Fruit fly (Drosophila melanogaster): ENCODE results near the gene LysX.

- TF ChIP-seq dac (GFP tag; optimal IDR thresholded peaks at IDR 0.05) (no peak), acj6 (GFP tag; optimal IDR thresholded peaks at IDR 0.05) (peak; percentile 39), Gug (GFP tag; IDR thresholded peaks at IDR 0.05) (no peak), Ets21C (GFP tag; optimal IDR thresholded peaks at IDR 0.05) (no peak), Sox14 (GFP tag; optimal IDR thresholded peaks at IDR 0.05) (peak; percentile 12), Ets96B (tag; optimal IDR thresholded peaks at IDR 0.05) (peak; percentile 50), CG11294 (GFP tag; IDR thresholded peaks at IDR 0.05) (no peak), esn (GFP tag; optimal IDR thresholded peaks at IDR 0.05) (peak; percentile 51), Eip93F (GFP tag; optimal IDR thresholded peaks at IDR 0.05) (no peak), CG8319 (GFP tag; optimal IDR thresholded peaks at IDR 0.05) (no peak), CG8632 (GFP tag; optimal IDR thresholded peaks at IDR 0.05) (peak; percentile 15), topi (GFP tag; optimal IDR thresholded peaks at IDR 0.05) (peak; percentile 45), achi (GFP tag; optimal IDR thresholded peaks at IDR 0.05) (peak; percentile 45)
Observed at dm6 chr3L:1166945-1167913, 27.9 kb downstream of the LysX start.

Data from whole organism, prepupa.